Fruit fly (Drosophila melanogaster) whole organism, pupa: ENCODE results near the gene CG42449.

ENCODE experiments used
- CG10348 ChIP-seq: fragments of 200-800 bp; sonication (Bioruptor generic); IDR thresholded peaks from 2 replicates; pipeline ENCODE4 v1.3.6; 2022; ENCODE audit warnings: missing biosample characterization, missing genetic modification characterization
- CG12605 ChIP-seq: fragments of 200-800 bp; sonication (Bioruptor generic); IDR thresholded peaks from 2 replicates; pipeline ENCODE4 v1.3.6; 2022; ENCODE audit warnings: missing biosample characterization, missing genetic modification characterization
- EcR ChIP-seq: fragments of 200-800 bp; sonication (Bioruptor generic); optimal IDR thresholded peaks from 3 replicates; lab custom pipeline; 2019; ENCODE audit warnings: missing biosample characterization, missing genetic modification characterization, mild to moderate bottlenecking, moderate library complexity, missing genetic modification reagents
- Snoo ChIP-seq: fragments of 200-800 bp; sonication (Bioruptor generic); optimal IDR thresholded peaks from 3 replicates; lab custom pipeline; 2017; ENCODE audit warnings: missing biosample characterization, mild to moderate bottlenecking, missing genetic modification characterization, inconsistent platforms

dm6 chrX:5634714-5635113 lies 48.3 kb upstream of the CG42449 start:
- TF ChIP-seq CG12605 = no peak
- TF ChIP-seq EcR (GFP tag; lab: Kevin White, UChicago) = no peak
- no peak for TF ChIP-seq CG10348 (GFP tag; lab: Robert Waterston, UW)
- TF ChIP-seq Snoo (tag; lab: Kevin White, UChicago) = no peak
